Fruit fly (Drosophila melanogaster) whole organism, adult: ENCODE results near the gene Nubp1.

Source experiments
- CG11617 ChIP-seq: fragments of 200-800 bp; sonication (Bioruptor generic); optimal IDR thresholded peaks from 2 replicates; lab custom pipeline; 2017; ENCODE audit warnings: mild to moderate bottlenecking, missing biosample characterization, missing genetic modification reagents, missing genetic modification characterization
- CG12768 ChIP-seq: fragments of 200-800 bp; sonication (Bioruptor generic); optimal IDR thresholded peaks from 2 replicates; lab custom pipeline; 2017; ENCODE audit warnings: missing biosample characterization, missing genetic modification characterization, mild to moderate bottlenecking, moderate library complexity, missing genetic modification reagents
- CG14711 ChIP-seq: fragments of 200-800 bp; sonication (Bioruptor generic); optimal IDR thresholded peaks from 2 replicates; lab custom pipeline; 2018; ENCODE audit warnings: missing biosample characterization, mild to moderate bottlenecking, missing genetic modification characterization, moderate library complexity
- CG1620 ChIP-seq: fragments of 200-800 bp; sonication (Bioruptor generic); optimal IDR thresholded peaks from 2 replicates; lab custom pipeline; 2016; ENCODE audit warnings: missing biosample characterization, missing genetic modification characterization
- CG33017 ChIP-seq: fragments of 200-800 bp; sonication (Bioruptor generic); optimal IDR thresholded peaks from 2 replicates; lab custom pipeline; 2018; ENCODE audit warnings: missing biosample characterization, mild to moderate bottlenecking, missing genetic modification characterization, moderate library complexity
- CG5204 ChIP-seq: fragments of 200-800 bp; sonication (Bioruptor generic); optimal IDR thresholded peaks from 2 replicates; lab custom pipeline; 2016; ENCODE audit warnings: missing biosample characterization, missing genetic modification characterization
- CG7045 ChIP-seq: fragments of 200-800 bp; sonication (Bioruptor generic); optimal IDR thresholded peaks from 2 replicates; lab custom pipeline; 2017; ENCODE audit warnings: missing biosample characterization, mild to moderate bottlenecking, missing genetic modification characterization
- CG7101 ChIP-seq: fragments of 200-800 bp; sonication (Bioruptor generic); optimal IDR thresholded peaks from 2 replicates; lab custom pipeline; 2018; ENCODE audit warnings: missing biosample characterization, mild to moderate bottlenecking, missing genetic modification characterization, moderate library complexity
- Clk ChIP-seq: fragments of 200-800 bp; sonication (Bioruptor generic); optimal IDR thresholded peaks from 2 replicates; lab custom pipeline; 2017; ENCODE audit warnings: missing biosample characterization, missing genetic modification characterization
- Crg-1 ChIP-seq: fragments of 200-800 bp; sonication (Bioruptor generic); optimal IDR thresholded peaks from 2 replicates; lab custom pipeline; 2016; ENCODE audit warnings: missing biosample characterization, missing genetic modification characterization
- Hr96 ChIP-seq: fragments of 200-800 bp; sonication (Bioruptor generic); optimal IDR thresholded peaks from 2 replicates; lab custom pipeline; 2016; ENCODE audit warnings: missing biosample characterization, missing genetic modification characterization
- Mnt ChIP-seq: fragments of 200-800 bp; sonication (Bioruptor generic); optimal IDR thresholded peaks from 2 replicates; lab custom pipeline; 2016; ENCODE audit warnings: missing biosample characterization, mild to moderate bottlenecking, missing genetic modification characterization
- bab1 ChIP-seq: fragments of 200-800 bp; sonication (Bioruptor generic); optimal IDR thresholded peaks from 3 replicates; lab custom pipeline; 2019; ENCODE audit warnings: missing biosample characterization, mild to moderate bottlenecking, missing genetic modification characterization, moderate library complexity
- cic ChIP-seq: fragments of 200-800 bp; sonication (Bioruptor generic); optimal IDR thresholded peaks from 2 replicates; lab custom pipeline; 2017; ENCODE audit warnings: missing biosample characterization, mild to moderate bottlenecking, missing genetic modification characterization, moderate library complexity
- cnc ChIP-seq, 2 experiments: fragments of >200 bp; optimal IDR thresholded peaks; 2 replicates each; lab custom pipeline; 2017
- kay ChIP-seq: fragments of 200-800 bp; sonication (Bioruptor generic); peaks from one replicate; lab custom pipeline; 2016; ENCODE audit warnings: missing biosample characterization, missing genetic modification characterization, borderline replicate concordance
- ovo ChIP-seq: fragments of 200-800 bp; sonication (Bioruptor generic); optimal IDR thresholded peaks from 2 replicates; lab custom pipeline; 2016; ENCODE audit warnings: missing biosample characterization, missing genetic modification characterization
- pad ChIP-seq: fragments of 200-800 bp; sonication (Bioruptor generic); optimal IDR thresholded peaks from 3 replicates; lab custom pipeline; 2017; ENCODE audit warnings: missing biosample characterization, missing genetic modification characterization, mild to moderate bottlenecking, moderate library complexity, missing genetic modification reagents
- tj ChIP-seq: fragments of 200-800 bp; sonication (Bioruptor generic); optimal IDR thresholded peaks from 3 replicates; lab custom pipeline; 2017; ENCODE audit warnings: missing biosample characterization, mild to moderate bottlenecking, missing genetic modification characterization, moderate library complexity
- toe ChIP-seq: fragments of 200-800 bp; sonication (Bioruptor generic); optimal IDR thresholded peaks from 2 replicates; lab custom pipeline; 2016; ENCODE audit warnings: missing biosample characterization, missing genetic modification characterization

The Nubp1 gene

dm6 chr2L:16716771-16717170 lies 15.6 kb upstream of the Nubp1 start:
- no peak for TF ChIP-seq CG33017 (tag; lab: Kevin White, UChicago)
- TF ChIP-seq CG11617 (GFP tag; lab: Kevin White, UChicago) = no peak
- TF ChIP-seq CG5204 = no peak
- TF ChIP-seq bab1 = no peak
- no peak for TF ChIP-seq CG12768 (GFP tag; lab: Kevin White, UChicago)
- TF ChIP-seq CG14711 (tag; lab: Kevin White, UChicago) = peak; percentile 32
- TF ChIP-seq Hr96 (GFP tag; lab: Kevin White, UChicago) = no peak
- TF ChIP-seq kay (GFP tag; lab: Kevin White, UChicago) = no peak
- TF ChIP-seq pad (GFP tag; lab: Kevin White, UChicago) = peak; percentile 9
- no peak for TF ChIP-seq tj (GFP tag; lab: Kevin White, UChicago)
- TF ChIP-seq Crg-1 (GFP tag; lab: Kevin White, UChicago) = no peak

dm6 chr2L:16718446-16719173 lies 13.7 kb upstream of the Nubp1 start:
- no peak for TF ChIP-seq Clk (GFP tag; lab: Kevin White, UChicago)
- no peak for TF ChIP-seq CG5204
- TF ChIP-seq Crg-1 (GFP tag; lab: Kevin White, UChicago) = no peak
- TF ChIP-seq pad (GFP tag; lab: Kevin White, UChicago) = no peak
- TF ChIP-seq CG1620 (GFP tag; lab: Kevin White, UChicago) = no peak
- TF ChIP-seq bab1 = no peak
- TF ChIP-seq CG7101 (tag; lab: Kevin White, UChicago) = no peak
- no peak for TF ChIP-seq ovo (GFP tag; lab: Kevin White, UChicago)

dm6 chr2L:16719643-16720515 lies 12.5 kb upstream of the Nubp1 start, which contains the start of gene Cyt-c-p:
Gene Cyt-c-p (plus strand): TSS chr2L:16719932.
- TF ChIP-seq cic = peak; percentile 73
- TF ChIP-seq CG5204 = no peak
- no peak for TF ChIP-seq toe
- peak; percentile 69 for TF ChIP-seq bab1
- no peak for TF ChIP-seq cnc (optimal IDR thresholded peaks at IDR 0.05; lab: Kevin White, UChicago)
- peak; percentile 58 for TF ChIP-seq CG11617 (GFP tag; lab: Kevin White, UChicago)
- TF ChIP-seq Hr96 (GFP tag; lab: Kevin White, UChicago) = peak; percentile 25
- TF ChIP-seq pad (GFP tag; lab: Kevin White, UChicago) = peak; percentile 86
- no peak for TF ChIP-seq Clk (GFP tag; lab: Kevin White, UChicago)
- peak; percentile 69 for TF ChIP-seq kay (GFP tag; lab: Kevin White, UChicago)
- TF ChIP-seq CG14711 (tag; lab: Kevin White, UChicago) = peak; percentile 0
- TF ChIP-seq CG1620 (GFP tag; lab: Kevin White, UChicago) = peak; percentile 47
- peak; percentile 18 for TF ChIP-seq ovo (GFP tag; lab: Kevin White, UChicago)
- TF ChIP-seq CG7045 = no peak
- TF ChIP-seq tj (GFP tag; lab: Kevin White, UChicago) = peak; percentile 52
- peak; percentile 27 for TF ChIP-seq CG33017 (tag; lab: Kevin White, UChicago)
- TF ChIP-seq CG7101 (tag; lab: Kevin White, UChicago) = peak; percentile 54
- TF ChIP-seq Crg-1 (GFP tag; lab: Kevin White, UChicago) = peak; percentile 6
- no peak for TF ChIP-seq CG12768 (GFP tag; lab: Kevin White, UChicago)
- peak; percentile 43 for TF ChIP-seq Mnt (GFP tag; lab: Kevin White, UChicago)

- TF ChIP-seq CG33017 (tag; lab: Kevin White, UChicago) (peak; percentile 94), CG5204 (peak; percentile 97), cic (peak; percentile 75), tj (GFP tag; lab: Kevin White, UChicago) (peak; percentile 81), CG12768 (GFP tag; lab: Kevin White, UChicago) (peak; percentile 93), toe (peak; percentile 95), ovo (GFP tag; lab: Kevin White, UChicago) (peak; percentile 91), Clk (GFP tag; lab: Kevin White, UChicago) (peak; percentile 86), CG7045 (peak; percentile 97), CG1620 (GFP tag; lab: Kevin White, UChicago) (peak; percentile 94), Crg-1 (GFP tag; lab: Kevin White, UChicago) (peak; percentile 84), pad (GFP tag; lab: Kevin White, UChicago) (peak; percentile 85), CG11617 (GFP tag; lab: Kevin White, UChicago) (peak; percentile 96), bab1 (peak; percentile 98), Mnt (GFP tag; lab: Kevin White, UChicago) (peak; percentile 86), CG7101 (tag; lab: Kevin White, UChicago) (peak; percentile 93), cnc (optimal IDR thresholded peaks at IDR 0.05; lab: Kevin White, UChicago) (no peak), Hr96 (GFP tag; lab: Kevin White, UChicago) (peak; percentile 88), kay (GFP tag; lab: Kevin White, UChicago) (peak; percentile 99), CG14711 (tag; lab: Kevin White, UChicago) (peak; percentile 95)
These were observed 11.3 kb upstream of the Nubp1 start for dm6 chr2L:16720707-16721700.
